In genomic region chr2L:522752-523151, dm6 we compare ENCODE assay signal across 1 fruit fly cellular context.
TF ChIP-seq lines count a peak whose summit lies in the region.

No protein-coding gene starts in this region.

TF ChIP-seq in whole organism, embryonic, 481 proteins besides CTCF, POLR2A, EP300 and RAD21 (continued from another document):
- TF ChIP-seq CG2120 (GFP tag; optimal IDR thresholded peaks at IDR 0.05; lab: Kevin White, UChicago): no peak
- TF ChIP-seq CG1832 (GFP tag; optimal IDR thresholded peaks at IDR 0.05; lab: Kevin White, UChicago): no peak
- no peak for TF ChIP-seq CG15479 (GFP tag; optimal IDR thresholded peaks at IDR 0.05; lab: Kevin White, UChicago)
- TF ChIP-seq klu (GFP tag; IDR thresholded peaks at IDR 0.05; lab: Robert Waterston, UW): no peak
- TF ChIP-seq CG5180 (GFP tag; optimal IDR thresholded peaks at IDR 0.05; lab: Kevin White, UChicago): no peak
- TF ChIP-seq exex (tag; optimal IDR thresholded peaks at IDR 0.05; lab: Kevin White, UChicago): no peak
- TF ChIP-seq CG8944 (GFP tag; optimal IDR thresholded peaks at IDR 0.05; lab: Kevin White, UChicago): peak; percentile 4
- TF ChIP-seq slou (GFP tag; optimal IDR thresholded peaks at IDR 0.05; lab: Kevin White, UChicago): peak; percentile 19
- TF ChIP-seq CG3726 (GFP tag; IDR thresholded peaks at IDR 0.05; lab: Robert Waterston, UW): peak; percentile 42; the same call in 1 of the 3 replicates
- no peak for TF ChIP-seq Kr (GFP tag; optimal IDR thresholded peaks at IDR 0.05; lab: Kevin White, UChicago)
- TF ChIP-seq tgo (GFP tag; IDR thresholded peaks at IDR 0.05; lab: Robert Waterston, UW): peak; percentile 60; the same call in 2 of the 3 replicates
- 0 out of 2 replicates have a peak, but pooled peaks have one; percentile 31 for TF ChIP-seq CG9215 (GFP tag; IDR thresholded peaks at IDR 0.05; lab: Robert Waterston, UW)
- TF ChIP-seq ro (GFP tag; IDR thresholded peaks at IDR 0.05; lab: Robert Waterston, UW): no peak
- no peak for TF ChIP-seq Jarid2 (GFP tag; optimal IDR thresholded peaks at IDR 0.05; lab: Kevin White, UChicago)
- TF ChIP-seq CG8388 (GFP tag; optimal IDR thresholded peaks at IDR 0.05; lab: Kevin White, UChicago): peak; percentile 63
- TF ChIP-seq PHDP (tag; optimal IDR thresholded peaks at IDR 0.05; lab: Kevin White, UChicago): peak; percentile 50
- no peak for TF ChIP-seq Deaf1 (tag; optimal IDR thresholded peaks at IDR 0.05; lab: Kevin White, UChicago)
- no peak for TF ChIP-seq Dek (tag; optimal IDR thresholded peaks at IDR 0.05; lab: Kevin White, UChicago)
- peak; percentile 52 for TF ChIP-seq CG6813 (GFP tag; optimal IDR thresholded peaks at IDR 0.05; lab: Kevin White, UChicago)
- TF ChIP-seq Xrp1 (GFP tag; IDR thresholded peaks at IDR 0.05; lab: Robert Waterston, UW): peak; percentile 75
- no peak for TF ChIP-seq CG8089 (GFP tag; optimal IDR thresholded peaks at IDR 0.05; lab: Kevin White, UChicago)
- no peak for TF ChIP-seq gfzf (GFP tag; optimal IDR thresholded peaks at IDR 0.05; lab: Kevin White, UChicago)
- TF ChIP-seq CG12744 (GFP tag; optimal IDR thresholded peaks at IDR 0.05; lab: Kevin White, UChicago): no peak
- TF ChIP-seq Sox102F (GFP tag; optimal IDR thresholded peaks at IDR 0.05; lab: Kevin White, UChicago): peak; percentile 70
- TF ChIP-seq Oli (tag; optimal IDR thresholded peaks at IDR 0.05; lab: Kevin White, UChicago): peak; percentile 58
- peak; percentile 78 for TF ChIP-seq otp (GFP tag; IDR thresholded peaks at IDR 0.05; lab: Robert Waterston, UW)
- TF ChIP-seq CG7745 (tag; optimal IDR thresholded peaks at IDR 0.05; lab: Kevin White, UChicago): no peak
- peak; percentile 44 for TF ChIP-seq nerfin-1 (tag; optimal IDR thresholded peaks at IDR 0.05; lab: Kevin White, UChicago)
- no peak for TF ChIP-seq NfI (GFP tag; optimal IDR thresholded peaks at IDR 0.05; lab: Kevin White, UChicago)
- TF ChIP-seq Sin3A (optimal IDR thresholded peaks at IDR 0.05; lab: Kevin White, UChicago): no peak
- no peak for TF ChIP-seq CG16813 (GFP tag; IDR thresholded peaks at IDR 0.05; lab: Robert Waterston, UW; ENCODE audit: partially characterized antibody)
- TF ChIP-seq CG2116 (GFP tag; optimal IDR thresholded peaks at IDR 0.05; lab: Kevin White, UChicago): peak; percentile 2
- no peak for TF ChIP-seq CG3838 (GFP tag; optimal IDR thresholded peaks at IDR 0.05; lab: Kevin White, UChicago)
- no peak for TF ChIP-seq CkIIα-i1 (GFP tag; IDR thresholded peaks at IDR 0.05; lab: Robert Waterston, UW)
- peak; percentile 74 for TF ChIP-seq sim (GFP tag; IDR thresholded peaks at IDR 0.05; lab: Robert Waterston, UW)
- TF ChIP-seq Hey (tag; optimal IDR thresholded peaks at IDR 0.05; lab: Kevin White, UChicago): no peak
- TF ChIP-seq Fer1 (GFP tag; optimal IDR thresholded peaks at IDR 0.05; lab: Kevin White, UChicago): no peak
- TF ChIP-seq Poxn (GFP tag; IDR thresholded peaks at IDR 0.05; lab: Robert Waterston, UW): no peak
- TF ChIP-seq CG18764 (GFP tag; optimal IDR thresholded peaks at IDR 0.05; lab: Kevin White, UChicago): peak; percentile 38
- TF ChIP-seq sima (GFP tag; optimal IDR thresholded peaks at IDR 0.05; lab: Kevin White, UChicago): no peak
- no peak for TF ChIP-seq psq (GFP tag; optimal IDR thresholded peaks at IDR 0.05; lab: Kevin White, UChicago)
- no peak for TF ChIP-seq emc (GFP tag; optimal IDR thresholded peaks at IDR 0.05; lab: Kevin White, UChicago)
- peak; percentile 78 for TF ChIP-seq gem (tag; optimal IDR thresholded peaks at IDR 0.05; lab: Kevin White, UChicago)
- TF ChIP-seq crc (GFP tag; optimal IDR thresholded peaks at IDR 0.05; lab: Kevin White, UChicago): peak; percentile 32
- TF ChIP-seq CG13424 (tag; optimal IDR thresholded peaks at IDR 0.05; lab: Kevin White, UChicago): peak; percentile 49
- no peak for TF ChIP-seq luna (GFP tag; optimal IDR thresholded peaks at IDR 0.05; lab: Kevin White, UChicago)
- TF ChIP-seq lab (GFP tag; optimal IDR thresholded peaks at IDR 0.05; lab: Kevin White, UChicago): no peak
- TF ChIP-seq HLH3B (GFP tag; IDR thresholded peaks at IDR 0.05; lab: Robert Waterston, UW): peak; percentile 48; the same call in 1 of the 2 replicates
- no peak for TF ChIP-seq her (GFP tag; optimal IDR thresholded peaks at IDR 0.05; lab: Kevin White, UChicago)
- TF ChIP-seq sna (GFP tag; IDR thresholded peaks at IDR 0.05; lab: Robert Waterston, UW; ENCODE audit: partially characterized antibody): no peak
- 0 out of 3 replicates have a peak, but pooled peaks have one; percentile 12 for TF ChIP-seq CG7357 (GFP tag; IDR thresholded peaks at IDR 0.05; lab: Robert Waterston, UW)
- TF ChIP-seq vfl (GFP tag; optimal IDR thresholded peaks at IDR 0.05; lab: Kevin White, UChicago): no peak
- TF ChIP-seq Rx (GFP tag; IDR thresholded peaks at IDR 0.05; lab: Robert Waterston, UW): no peak
- peak; percentile 45 for TF ChIP-seq CG14710 (tag; optimal IDR thresholded peaks at IDR 0.05; lab: Kevin White, UChicago)
- no peak for TF ChIP-seq cwo (GFP tag; optimal IDR thresholded peaks at IDR 0.05; lab: Kevin White, UChicago)
- no peak for TF ChIP-seq lilli (GFP tag; optimal IDR thresholded peaks at IDR 0.05; lab: Kevin White, UChicago)
- TF ChIP-seq vnd (GFP tag; IDR thresholded peaks at IDR 0.05; lab: Robert Waterston, UW; ENCODE audit: partially characterized antibody): no peak
- no peak for TF ChIP-seq CG4707 (GFP tag; optimal IDR thresholded peaks at IDR 0.05; lab: Kevin White, UChicago)
- TF ChIP-seq lbe (GFP tag; optimal IDR thresholded peaks at IDR 0.05; lab: Kevin White, UChicago): no peak
- no peak for TF ChIP-seq abd-A (tag; optimal IDR thresholded peaks at IDR 0.05; lab: Kevin White, UChicago)
